Worm (Caenorhabditis elegans): ENCODE data around the gene spp-29.

The spp-29 gene

ce11 chrV:17683290-17683689 is 13.4 kb downstream of the spp-29 start:
- TF ChIP-seq snpc-4 (tag; optimal IDR thresholded peaks at IDR 0.05): no peak
- no peak for TF ChIP-seq bed-3 (GFP tag; optimal IDR thresholded peaks at IDR 0.05)

- no peak for TF ChIP-seq blmp-1 (tag; optimal IDR thresholded peaks at IDR 0.05)
- no peak for TF ChIP-seq drap-1 (GFP tag; optimal IDR thresholded peaks at IDR 0.05)
- TF ChIP-seq unc-62 (GFP tag; optimal IDR thresholded peaks at IDR 0.05): no peak
- TF ChIP-seq mls-2 (tag; optimal IDR thresholded peaks at IDR 0.05): no peak
- no peak for TF ChIP-seq mep-1 (tag; optimal IDR thresholded peaks at IDR 0.05)
- no peak for TF ChIP-seq unc-39 (tag; optimal IDR thresholded peaks at IDR 0.05)
- TF ChIP-seq cnd-1 (tag; optimal IDR thresholded peaks at IDR 0.05): no peak
- TF ChIP-seq lin-32 (GFP tag; optimal IDR thresholded peaks at IDR 0.05): no peak
- TF ChIP-seq ceh-43 (GFP tag; optimal IDR thresholded peaks at IDR 0.05): no peak
- no peak for TF ChIP-seq zip-8 (tag; optimal IDR thresholded peaks at IDR 0.05)
- TF ChIP-seq M03D4.4 (tag; optimal IDR thresholded peaks at IDR 0.05): no peak
- no peak for TF ChIP-seq nhr-2 (tag; optimal IDR thresholded peaks at IDR 0.05)
- no peak for TF ChIP-seq ham-2 (GFP tag; optimal IDR thresholded peaks at IDR 0.05)
- TF ChIP-seq elt-1 (tag; optimal IDR thresholded peaks at IDR 0.05; ENCODE audit: borderline replicate concordance, insufficient read depth): no peak
- no peak for TF ChIP-seq elt-3 (tag; optimal IDR thresholded peaks at IDR 0.05)
- TF ChIP-seq nhr-237 (tag; optimal IDR thresholded peaks at IDR 0.05): no peak
These were observed 20.1 kb downstream of the spp-29 start, which contains the start of gene str-92 for ce11 chrV:17676553-17676952. str-92 (minus strand) TSS chrV:17676653.

ce11 chrV:17673343-17673742 is 23.3 kb downstream of the spp-29 start, which contains the start of gene str-93:
str-93 (minus strand) TSS chrV:17673443.
- TF ChIP-seq ceh-39 (tag; optimal IDR thresholded peaks at IDR 0.05): no peak
- no peak for TF ChIP-seq bed-3 (GFP tag; optimal IDR thresholded peaks at IDR 0.05)
- TF ChIP-seq elt-1 (tag; optimal IDR thresholded peaks at IDR 0.05; ENCODE audit: borderline replicate concordance, insufficient read depth): no peak

ce11 chrV:17668531-17668930 is 28.1 kb downstream of the spp-29 start, which contains the start of gene str-89:
str-89 (plus strand) TSS chrV:17668831.
- TF ChIP-seq snpc-4 (tag; optimal IDR thresholded peaks at IDR 0.05): no peak
- no peak for TF ChIP-seq ham-2 (GFP tag; optimal IDR thresholded peaks at IDR 0.05)
- TF ChIP-seq nhr-12 (tag; optimal IDR thresholded peaks at IDR 0.05): no peak
- TF ChIP-seq lin-13 (tag; optimal IDR thresholded peaks at IDR 0.05): no peak

ce11 chrV:17667676-17668075 is 29.0 kb downstream of the spp-29 start, which contains the start of gene F59A1.12:
F59A1.12 (minus strand) TSS chrV:17667776.
- no peak for TF ChIP-seq unc-62 (GFP tag; optimal IDR thresholded peaks at IDR 0.05)
- no peak for TF ChIP-seq pha-4 (tag; optimal IDR thresholded peaks at IDR 0.05)
- TF ChIP-seq nhr-2 (tag; optimal IDR thresholded peaks at IDR 0.05): no peak
- TF ChIP-seq mep-1 (tag; optimal IDR thresholded peaks at IDR 0.05): no peak
- TF ChIP-seq ztf-11 (tag; optimal IDR thresholded peaks at IDR 0.05): no peak

- no peak for TF ChIP-seq mab-5 (tag; optimal IDR thresholded peaks at IDR 0.05)
- no peak for TF ChIP-seq ces-1 (GFP tag; optimal IDR thresholded peaks at IDR 0.05)
- TF ChIP-seq ceh-83 (GFP tag; optimal IDR thresholded peaks at IDR 0.05): no peak
- TF ChIP-seq blmp-1 (tag; optimal IDR thresholded peaks at IDR 0.05): no peak
- no peak for TF ChIP-seq nhr-237 (tag; optimal IDR thresholded peaks at IDR 0.05)
- TF ChIP-seq drap-1 (GFP tag; optimal IDR thresholded peaks at IDR 0.05): no peak
- no peak for TF ChIP-seq lin-32 (GFP tag; optimal IDR thresholded peaks at IDR 0.05)
- no peak for TF ChIP-seq snpc-4 (tag; optimal IDR thresholded peaks at IDR 0.05)
- no peak for TF ChIP-seq elt-1 (tag; optimal IDR thresholded peaks at IDR 0.05; ENCODE audit: borderline replicate concordance, insufficient read depth)
- TF ChIP-seq lin-13 (tag; optimal IDR thresholded peaks at IDR 0.05): no peak
These were observed 30.7 kb downstream of the spp-29 start, which contains the start of gene F59A1.11 for ce11 chrV:17665906-17666305. F59A1.11 (minus strand) TSS chrV:17666006.

- TF ChIP-seq lsy-2 (tag; optimal IDR thresholded peaks at IDR 0.05) (no peak), unc-39 (tag; optimal IDR thresholded peaks at IDR 0.05) (no peak), drap-1 (GFP tag; optimal IDR thresholded peaks at IDR 0.05) (no peak), zip-8 (tag; optimal IDR thresholded peaks at IDR 0.05) (no peak)
These were observed 32.3 kb downstream of the spp-29 start for ce11 chrV:17664367-17664766.
